Worm (Caenorhabditis elegans) whole organism, L4 larva: ENCODE data around the gene lin-22.

Experiments used
- ZK546.5 ChIP-seq, 2 experiments: sonication (generic microtip); optimal IDR thresholded peaks; 2 replicates each; lab custom pipeline; 2017; ENCODE audit warnings: missing biosample characterization in 2 of 2, missing genetic modification characterization in 2 of 2
- ceh-82 ChIP-seq: sonication (generic microtip); optimal IDR thresholded peaks from 2 replicates; lab custom pipeline; 2017; ENCODE audit warnings: missing biosample characterization, missing genetic modification characterization
- fos-1 ChIP-seq: fragments of 150-350 bp; optimal IDR thresholded peaks from 2 replicates; lab custom pipeline; 2014; ENCODE audit warnings: missing biosample characterization, missing genetic modification characterization
- mdl-1 ChIP-seq, 2 experiments: fragments of 150-350 bp in 1 of 2; sonication (generic microtip) in 1 of 2; optimal IDR thresholded peaks; 2 replicates each; lab custom pipeline; 2014 to 2017; ENCODE audit warnings: missing biosample characterization in 2 of 2, missing genetic modification characterization in 2 of 2
- nhr-25 ChIP-seq: sonication (generic microtip); optimal IDR thresholded peaks from 2 replicates; lab custom pipeline; 2017; ENCODE audit warnings: missing genetic modification characterization, mild to moderate bottlenecking, missing compliant biosample characterization, antibody characterized with exemption, moderate library complexity, borderline replicate concordance; ENCODE audit not compliant: insufficient read depth
- pha-4 ChIP-seq, 2 experiments: fragments of 150-350 bp in 1 of 2; fragments of 200-800 bp in 1 of 2; sonication (Bioruptor generic) in 1 of 2; IDR thresholded peaks in 1 of 2; optimal IDR thresholded peaks in 1 of 2; 2 replicates each; pipeline versions ENCODE4 v1.3.6 to Lab custom; 2014 to 2022; ENCODE audit warnings: missing genetic modification characterization in 2 of 2, missing genetic modification reagents in 2 of 2, missing biosample characterization in 1 of 2, missing compliant biosample characterization in 1 of 2
- rbr-2 ChIP-seq: sonication (generic microtip); optimal IDR thresholded peaks from 2 replicates; lab custom pipeline; 2016; ENCODE audit warnings: missing genotype, missing genetic modification characterization, missing compliant biosample characterization
- skn-1 ChIP-seq: fragments of 150-350 bp; optimal IDR thresholded peaks from 2 replicates; lab custom pipeline; 2014; ENCODE audit warnings: missing biosample characterization, missing genetic modification characterization
- snpc-4 ChIP-seq: fragments of 150-350 bp; optimal IDR thresholded peaks from 2 replicates; lab custom pipeline; 2014; ENCODE audit warnings: missing biosample characterization, missing genetic modification characterization
- zip-11 ChIP-seq: fragments of 200-800 bp; sonication (Bioruptor generic); IDR thresholded peaks from 2 replicates; pipeline ENCODE4 v1.3.6; 2022; ENCODE audit warnings: missing genetic modification characterization, missing compliant biosample characterization

- TF ChIP-seq pha-4 (GFP tag; IDR thresholded peaks at IDR 0.05; lab: Robert Waterston, UW): no peak
- no peak for TF ChIP-seq pha-4 (tag; optimal IDR thresholded peaks at IDR 0.05; lab: Kevin White, UChicago)
- no peak for TF ChIP-seq zip-11
- no peak for TF ChIP-seq mdl-1 (tag; optimal IDR thresholded peaks at IDR 0.05; lab: Kevin White, UChicago)
- TF ChIP-seq ceh-82 (tag; lab: Kevin White, UChicago): no peak
- TF ChIP-seq fos-1 (tag; lab: Kevin White, UChicago): no peak
- no peak for TF ChIP-seq skn-1 (tag; lab: Kevin White, UChicago)
- no peak for TF ChIP-seq nhr-25
- no peak for TF ChIP-seq snpc-4 (tag; lab: Kevin White, UChicago)
- no peak for TF ChIP-seq rbr-2
- no peak for TF ChIP-seq ZK546.5 (tag; optimal IDR thresholded peaks at IDR 0.05; lab: Kevin White, UChicago)
Measured at ce11 chrIV:3001500-3001899, 18.0 kb upstream of the lin-22 start.
